Fruit fly (Drosophila melanogaster): ENCODE results near the gene CG46506.
"Not testable (repeated sequence)": the region's sequence is repeated elsewhere in the genome, so short reads cannot be mapped to it uniquely, and the experiment has no call there.

The CG46506 gene

DNA sequence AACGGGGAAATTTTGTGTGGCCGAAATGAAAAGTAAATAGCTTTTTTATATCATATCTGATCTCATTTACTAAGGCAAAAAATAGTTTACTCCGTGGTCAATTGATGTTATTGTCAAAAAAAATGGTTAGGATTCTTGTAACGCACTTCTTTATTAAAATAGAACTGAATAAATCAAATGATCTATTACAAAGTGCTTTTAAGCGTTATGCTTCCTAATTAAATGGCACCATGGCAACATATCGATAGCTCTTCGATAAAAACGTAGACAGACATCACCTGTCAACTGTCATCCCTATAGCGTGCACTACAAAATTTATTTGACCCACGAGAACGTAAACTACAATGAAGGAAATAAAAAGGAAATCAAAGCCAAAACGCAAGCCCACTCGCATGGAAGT is 34.3 kb downstream of the CG46506 start, which contains the start of gene CG46513:
TSS of gene CG46513 (plus strand) at position 301 of the 400 bp plus-strand sequence.
- not testable (repeated sequence) for TF ChIP-seq CG32264, N, woc (GFP tag; optimal IDR thresholded peaks at IDR 0.05)

- TF ChIP-seq psq (GFP tag; optimal IDR thresholded peaks at IDR 0.05); Hnf4 (GFP tag; optimal IDR thresholded peaks at IDR 0.05); dl (GFP tag; optimal IDR thresholded peaks at IDR 0.05; ENCODE audit: insufficient read depth in 1 of 2, partially characterized antibody in 2 of 2): not testable (repeated sequence)
Observed at dm6 chrX:22196874-22197273, 39.2 kb downstream of the CG46506 start, which contains the start of gene CG46514. CG46514 (plus strand) TSS chrX:22197174.

dm6 chrX:22201883-22202282 is 44.2 kb downstream of the CG46506 start, which contains the start of gene CG46515:
CG46515 (plus strand) TSS chrX:22202183.
- not testable (repeated sequence) for TF ChIP-seq Dfd (GFP tag; optimal IDR thresholded peaks at IDR 0.05); dl (GFP tag; optimal IDR thresholded peaks at IDR 0.05; ENCODE audit: insufficient read depth in 1 of 2, partially characterized antibody in 2 of 2); brk (GFP tag; optimal IDR thresholded peaks at IDR 0.05)

All from whole organism, wandering third instar larva.